Fruit fly (Drosophila melanogaster): ENCODE measurements around the gene Ibf1.

Ibf1 gene

DNA sequence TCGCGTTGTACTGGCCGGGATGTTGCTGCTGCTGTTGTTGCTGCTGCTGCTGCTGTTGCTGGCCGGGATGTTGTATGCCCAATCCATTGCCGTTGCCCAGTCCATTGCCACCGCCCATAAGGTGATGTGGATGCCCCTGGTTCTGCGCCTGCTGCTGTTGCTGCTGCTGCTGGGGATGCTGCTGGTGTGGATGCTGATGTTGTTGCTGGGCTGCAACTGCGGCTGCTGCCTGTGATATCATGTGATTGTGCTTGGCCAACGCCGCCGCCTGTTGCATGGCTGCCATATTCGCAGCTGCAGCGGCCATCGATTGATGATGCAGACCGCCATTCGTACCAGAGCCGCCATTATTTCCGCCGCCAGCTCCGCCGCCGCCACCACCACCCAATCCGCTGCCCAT, 26.4 kb upstream of the Ibf1 start:
- TF ChIP-seq CG17801 (GFP tag; optimal IDR thresholded peaks at IDR 0.05; ENCODE audit: partially characterized antibody), result no peak

DNA sequence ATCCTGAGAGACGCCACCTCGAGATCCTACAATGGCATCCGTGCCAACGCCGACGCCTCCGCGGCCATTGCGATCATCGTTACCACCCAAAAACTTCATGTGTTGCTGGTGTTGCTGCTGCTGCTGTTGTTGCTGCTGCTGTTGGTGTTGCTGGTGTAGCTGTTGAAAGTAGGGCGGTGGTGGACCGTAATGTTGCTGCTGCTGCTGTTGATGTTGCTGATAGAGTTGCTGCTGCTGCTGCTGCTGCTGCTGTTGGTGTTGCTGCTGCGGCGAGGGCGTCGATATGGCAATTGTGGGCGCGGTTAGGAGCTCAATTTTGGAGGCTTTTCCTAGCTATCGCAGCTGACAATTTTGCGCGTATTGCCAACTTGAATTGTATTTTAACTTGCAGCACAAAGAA, 25.0 kb upstream of the Ibf1 start:
- no peak for TF ChIP-seq CG17801 (GFP tag; optimal IDR thresholded peaks at IDR 0.05; ENCODE audit: partially characterized antibody)

DNA sequence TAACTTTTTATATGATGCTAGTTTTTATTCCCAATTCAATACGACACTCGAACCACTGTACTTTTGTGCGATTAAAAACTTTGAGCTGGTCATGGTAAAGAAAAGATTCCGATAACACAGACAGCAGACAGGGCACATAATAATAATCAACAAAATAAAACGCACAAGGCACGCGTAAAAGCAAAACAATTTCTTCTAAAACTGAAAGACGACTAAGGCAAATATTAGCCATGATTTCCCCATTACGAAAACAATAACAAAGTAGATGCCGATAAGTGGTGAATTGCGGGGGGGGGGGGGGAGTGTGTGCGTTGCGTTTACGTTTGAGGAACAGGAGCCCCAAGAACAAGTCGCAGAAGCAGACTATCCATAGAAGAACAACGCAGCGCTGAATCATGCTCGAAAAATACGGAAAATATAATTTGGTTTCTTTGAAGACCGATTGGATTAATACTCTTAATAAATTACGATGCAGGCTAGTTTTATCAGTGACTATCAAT, 24.0 kb upstream of the Ibf1 start:
- no peak for TF ChIP-seq CG17801 (GFP tag; optimal IDR thresholded peaks at IDR 0.05; ENCODE audit: partially characterized antibody)

DNA sequence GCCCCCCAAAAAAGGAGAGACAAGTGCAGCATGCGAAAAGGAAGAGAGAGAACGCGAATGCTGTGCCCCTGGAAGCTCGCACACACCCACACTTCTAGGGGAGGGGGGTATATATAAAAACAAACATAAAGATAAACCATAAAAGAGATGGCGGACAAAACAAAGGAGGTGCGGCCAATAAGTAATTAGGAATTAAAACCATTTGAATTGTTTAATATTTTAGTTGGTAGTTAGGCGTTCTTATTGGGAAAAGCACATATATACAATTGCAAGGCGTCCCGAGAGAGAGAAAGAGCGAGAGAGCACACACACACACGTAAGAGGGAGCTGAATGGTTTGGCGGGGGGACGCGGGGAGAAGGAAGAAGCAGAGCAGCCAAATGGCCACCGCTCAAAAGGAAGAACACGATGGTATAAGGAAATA, 22.7 kb upstream of the Ibf1 start:
- no peak for TF ChIP-seq CG17801 (GFP tag; optimal IDR thresholded peaks at IDR 0.05; ENCODE audit: partially characterized antibody)

DNA sequence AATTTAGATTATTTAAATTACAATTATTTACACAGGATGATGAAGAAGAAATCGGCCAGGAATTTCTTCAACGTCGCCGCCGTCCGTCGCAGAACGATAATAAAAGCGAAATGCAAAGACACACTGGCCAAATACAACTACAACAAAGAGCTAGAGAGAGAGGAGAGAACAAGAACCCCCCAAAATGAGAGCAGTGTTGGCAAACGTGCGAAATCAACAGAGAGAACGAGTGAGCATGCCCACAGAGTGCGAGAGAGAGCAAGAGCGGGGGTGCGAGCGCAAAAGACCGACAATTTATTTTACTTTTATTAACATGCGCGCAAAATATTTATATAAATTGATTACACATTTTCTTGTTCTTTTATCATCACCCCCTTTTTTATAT, 21.9 kb upstream of the Ibf1 start:
- no peak for TF ChIP-seq CG17801 (GFP tag; optimal IDR thresholded peaks at IDR 0.05; ENCODE audit: partially characterized antibody)

DNA sequence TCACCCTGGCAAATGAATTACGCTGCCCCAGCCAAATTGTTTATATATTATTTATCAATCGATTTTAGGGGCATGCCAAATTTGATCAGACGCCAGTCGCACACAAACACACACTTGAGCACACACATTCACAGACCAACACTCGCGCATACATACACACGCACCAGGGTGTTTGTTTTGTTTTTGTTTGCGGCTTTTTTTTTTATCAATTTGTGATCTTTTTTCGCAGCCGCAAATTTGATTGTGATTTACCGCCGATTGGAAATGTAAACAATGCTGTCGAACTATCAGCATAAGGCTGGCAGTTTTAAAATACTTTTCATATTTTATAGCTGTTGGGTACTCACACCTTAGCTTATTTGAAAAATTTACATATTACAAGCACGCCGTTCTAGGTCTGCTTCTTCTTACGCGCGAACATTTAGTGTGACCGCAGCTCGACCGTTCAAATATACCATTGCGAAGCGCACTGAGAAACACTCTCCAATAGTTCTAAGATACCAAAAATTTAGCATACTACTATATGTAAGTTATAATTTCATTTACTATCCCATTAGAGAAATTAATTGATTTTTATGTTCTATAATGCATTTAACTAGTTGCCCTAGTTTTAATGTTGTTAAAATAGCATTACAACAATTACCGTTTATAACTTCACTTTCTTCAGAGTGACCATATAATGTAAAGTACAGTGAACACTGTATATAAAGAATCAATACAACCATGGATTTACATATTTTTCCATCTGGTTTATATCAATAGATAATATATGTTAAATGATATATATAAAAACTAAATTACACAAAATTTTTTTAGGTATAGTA, 21.3 kb upstream of the Ibf1 start, which contains the start of gene pum:
Gene pum, minus strand, starts transcription at position 415 of the 824 bp plus-strand sequence.
- peak; percentile 57 for TF ChIP-seq CG17801 (GFP tag; optimal IDR thresholded peaks at IDR 0.05; ENCODE audit: partially characterized antibody)

DNA sequence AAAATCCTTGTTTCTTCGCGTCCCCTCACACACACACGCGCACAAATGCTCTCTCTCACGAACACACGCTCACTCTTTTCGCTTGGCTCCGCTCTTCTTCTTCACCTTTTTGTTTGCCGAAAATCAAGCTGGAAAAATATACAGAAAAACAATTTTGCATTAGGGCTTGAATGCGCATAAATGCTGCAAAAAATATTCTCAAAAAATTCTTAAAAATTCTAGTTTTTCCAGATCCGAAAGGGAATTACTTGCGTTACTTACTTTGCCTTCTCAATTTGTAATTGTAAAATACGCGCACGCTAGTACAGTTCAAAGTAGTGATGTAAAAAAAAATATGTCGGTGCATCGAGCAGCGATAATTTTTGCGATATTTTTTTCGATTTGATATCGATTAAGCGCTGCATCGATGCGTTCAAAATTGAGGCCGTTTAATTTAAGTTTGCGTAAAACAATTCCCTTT, 18.8 kb upstream of the Ibf1 start:
- TF ChIP-seq CG17801 (GFP tag; optimal IDR thresholded peaks at IDR 0.05; ENCODE audit: partially characterized antibody), result peak; percentile 67

DNA sequence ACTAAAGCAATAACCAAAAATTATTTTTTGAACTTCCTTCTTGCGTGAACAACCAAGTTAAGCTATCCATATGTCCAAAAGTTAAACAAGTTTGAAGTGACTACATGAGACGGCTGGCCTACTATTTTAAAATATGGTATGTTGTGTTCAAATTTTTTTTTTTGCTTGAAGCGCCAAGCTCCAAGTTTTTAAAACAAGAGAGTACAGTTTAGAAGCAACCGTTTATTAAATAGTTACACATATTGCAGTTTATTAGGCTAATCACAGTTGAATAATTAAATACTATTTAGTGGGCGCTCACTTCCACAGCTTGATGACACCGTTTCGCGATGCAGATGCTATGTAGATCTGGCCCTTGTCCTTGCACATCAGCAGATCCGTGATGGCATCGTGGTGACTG, 18.2 kb upstream of the Ibf1 start, which contains the start of gene D1:
Gene D1, minus strand, starts transcription at position 101 of the 400 bp plus-strand sequence.
- TF ChIP-seq CG17801 (GFP tag; optimal IDR thresholded peaks at IDR 0.05; ENCODE audit: partially characterized antibody), result no peak

DNA sequence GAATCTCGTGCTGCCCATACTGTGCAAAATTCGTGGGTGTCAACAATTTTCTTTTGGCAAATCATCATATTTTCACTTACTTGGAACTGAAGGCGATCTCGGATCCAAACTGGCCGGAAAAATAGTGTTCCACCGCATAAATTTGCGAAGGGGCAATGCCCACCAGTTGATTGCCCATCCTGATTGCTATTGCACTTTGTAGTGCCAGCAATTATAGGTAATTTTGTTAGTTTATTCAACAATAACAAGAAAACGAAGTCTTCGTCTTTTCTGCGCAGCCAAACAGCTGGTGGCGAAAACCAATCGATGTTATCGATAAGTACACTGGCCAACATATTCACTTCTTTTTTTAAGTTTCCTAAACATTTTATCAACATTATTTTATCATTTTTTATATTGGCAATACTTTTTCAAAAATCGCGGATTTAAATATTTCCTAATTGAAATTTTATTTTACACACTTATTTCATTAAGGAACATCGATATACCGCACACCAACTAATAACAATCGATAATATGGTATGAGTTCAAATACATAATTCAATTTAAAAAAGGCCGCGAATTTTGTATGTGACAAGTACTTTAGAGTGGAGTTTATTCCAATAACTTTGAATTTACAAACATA, 13.1 kb upstream of the Ibf1 start, which contains the start of gene Vps15:
Gene Vps15, minus strand, starts transcription at position 294 of the 625 bp plus-strand sequence.
- TF ChIP-seq CG17801 (GFP tag; optimal IDR thresholded peaks at IDR 0.05; ENCODE audit: partially characterized antibody), result peak; percentile 84

DNA sequence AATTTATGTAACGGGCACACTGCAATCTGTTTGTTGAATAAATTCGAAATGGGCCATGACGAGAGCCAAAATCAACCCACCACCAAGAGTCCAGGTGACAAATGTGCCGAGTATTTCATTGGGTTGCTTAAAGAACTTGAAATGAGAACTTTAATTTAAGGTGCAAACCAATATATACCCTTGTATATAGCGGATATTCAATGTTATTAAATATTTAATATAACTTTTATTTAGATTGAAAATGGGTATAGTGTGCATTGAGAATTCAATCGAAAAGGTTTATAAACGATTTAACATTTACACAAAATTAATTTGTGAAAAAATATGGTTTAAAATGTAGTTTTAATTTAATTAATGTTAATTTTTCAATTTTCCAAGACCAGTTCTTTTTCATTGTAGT, 12.4 kb upstream of the Ibf1 start, which contains the start of gene CG8420:
Gene CG8420, plus strand, starts transcription at position 284 of the 400 bp plus-strand sequence.
- TF ChIP-seq CG17801 (GFP tag; optimal IDR thresholded peaks at IDR 0.05; ENCODE audit: partially characterized antibody), result no peak

DNA sequence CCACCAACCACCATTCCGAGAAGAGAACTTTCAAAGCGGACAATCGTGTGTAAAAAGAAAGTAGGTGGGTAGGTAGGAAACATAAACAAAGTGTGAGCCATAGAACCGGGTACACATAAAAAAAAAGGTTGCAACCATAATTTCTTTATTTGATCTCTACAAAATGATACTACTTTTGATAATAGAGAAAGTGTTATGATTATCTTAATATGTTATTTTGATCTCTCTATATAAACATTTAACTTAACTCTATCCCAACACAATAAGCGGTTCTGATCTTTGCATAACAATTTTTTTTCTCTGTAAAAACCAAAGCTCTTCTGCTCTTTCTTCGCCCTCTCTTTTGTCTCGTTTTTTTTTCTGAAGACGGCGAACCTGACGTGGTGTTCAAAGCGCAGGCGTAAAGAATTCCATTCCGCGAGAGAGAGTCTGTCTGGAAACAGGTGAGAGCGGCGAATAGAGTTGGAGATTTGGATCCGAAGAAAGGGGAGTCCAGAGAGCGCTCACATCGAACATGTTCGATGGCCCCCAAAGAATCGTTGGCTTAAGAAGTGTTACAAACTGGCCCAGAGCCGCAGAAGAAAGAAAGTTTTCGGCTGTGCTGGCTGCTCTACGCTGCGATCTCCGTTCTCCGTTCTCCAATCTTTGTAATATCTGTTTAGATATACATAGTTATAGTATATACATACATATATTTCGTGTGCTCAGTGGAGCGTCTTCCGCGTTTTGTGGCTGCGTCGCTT, 11.7 kb upstream of the Ibf1 start:
- TF ChIP-seq CG17801 (GFP tag; optimal IDR thresholded peaks at IDR 0.05; ENCODE audit: partially characterized antibody), result peak; percentile 92

DNA sequence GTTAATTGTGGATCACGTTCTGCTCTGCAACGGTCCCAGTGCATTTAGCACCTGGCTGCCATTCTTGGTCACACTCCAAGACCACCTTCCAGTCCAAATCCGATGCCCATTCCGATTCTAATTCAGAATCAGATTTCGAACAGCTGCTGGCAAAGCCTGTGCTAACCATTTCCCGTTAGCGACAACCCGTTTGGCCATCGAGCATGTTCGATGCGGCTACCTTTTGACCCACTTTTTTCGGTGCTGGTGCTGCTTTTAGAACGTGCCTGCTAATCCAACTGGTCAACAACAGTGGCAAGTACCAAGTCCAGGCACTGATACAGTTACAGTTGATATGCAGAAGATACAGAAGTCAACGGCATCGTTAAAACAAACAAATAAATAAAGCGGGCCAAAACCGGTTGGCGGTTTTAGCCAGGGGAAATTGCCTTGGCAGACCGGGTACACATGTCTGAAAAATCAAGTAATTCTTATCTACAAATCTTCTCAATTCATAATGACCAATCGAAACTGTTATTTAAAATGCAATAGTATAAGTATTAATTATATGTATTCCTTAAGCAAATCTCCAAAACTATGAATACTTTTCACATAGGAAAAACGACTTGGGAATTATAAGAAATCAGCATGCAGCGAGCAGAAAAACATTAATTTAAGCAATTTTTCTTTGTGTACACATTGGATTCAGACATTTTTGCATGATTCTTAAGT, 9.6 kb upstream of the Ibf1 start:
- TF ChIP-seq CG17801 (GFP tag; optimal IDR thresholded peaks at IDR 0.05; ENCODE audit: partially characterized antibody), result no peak

DNA sequence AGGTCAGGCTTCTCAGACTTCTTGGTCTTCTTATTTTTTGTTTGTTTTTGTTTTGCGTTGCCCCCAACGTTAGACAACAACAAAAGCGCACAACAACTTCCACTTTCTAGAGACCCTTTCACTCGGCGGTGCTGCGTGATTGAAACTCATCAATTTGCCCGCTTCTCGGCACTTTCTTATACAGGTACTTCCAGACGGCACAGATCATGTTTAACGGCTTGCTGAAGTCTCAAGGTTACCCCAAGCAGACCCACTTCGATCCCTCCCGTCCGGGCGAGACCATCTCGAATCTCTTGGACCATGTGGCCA, 9.1 kb upstream of the Ibf1 start:
- no peak for TF ChIP-seq CG17801 (GFP tag; optimal IDR thresholded peaks at IDR 0.05; ENCODE audit: partially characterized antibody)

DNA sequence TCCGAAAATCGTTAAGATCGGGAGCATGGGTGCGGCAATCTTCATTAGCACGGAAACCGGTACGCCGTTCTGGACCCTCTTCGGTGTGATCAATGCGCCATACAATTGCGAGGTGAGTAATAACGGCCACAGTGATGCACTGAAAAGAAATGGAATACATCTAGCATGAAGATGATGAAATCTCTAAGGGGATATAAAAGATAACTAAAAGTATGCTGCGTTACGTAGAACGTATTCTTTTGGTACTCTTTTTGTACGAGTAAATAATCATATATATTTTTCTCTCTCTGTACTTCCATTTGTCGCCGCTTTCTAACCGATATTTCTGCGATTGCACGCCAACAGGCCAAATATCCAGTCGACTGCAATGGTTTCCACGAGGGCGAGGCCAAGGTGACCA, 7.9 kb upstream of the Ibf1 start:
- TF ChIP-seq CG17801 (GFP tag; optimal IDR thresholded peaks at IDR 0.05; ENCODE audit: partially characterized antibody), result no peak

DNA sequence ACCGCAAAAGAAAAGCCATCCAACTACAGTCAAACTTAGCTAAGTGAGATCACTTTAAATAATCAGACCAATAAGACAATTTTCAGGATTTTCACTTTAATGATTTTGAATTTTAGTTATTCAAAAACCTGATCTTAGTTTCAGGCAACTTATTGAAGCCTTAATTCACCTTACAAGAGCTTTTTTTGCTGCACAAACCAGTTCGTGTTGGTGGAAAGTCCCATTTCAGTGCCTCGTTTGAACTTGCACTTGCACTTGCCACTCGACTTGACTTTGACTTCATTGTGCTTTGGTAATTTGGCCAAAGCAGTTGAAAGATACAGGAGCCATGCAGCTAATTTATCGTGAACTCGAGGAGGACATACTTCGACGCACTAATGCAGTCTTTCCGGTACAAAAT, 7.2 kb upstream of the Ibf1 start, which contains the start of gene St2:
Gene St2, plus strand, starts transcription at position 301 of the 400 bp plus-strand sequence.
- no peak for TF ChIP-seq CG17801 (GFP tag; optimal IDR thresholded peaks at IDR 0.05; ENCODE audit: partially characterized antibody)
